Fruit fly (Drosophila melanogaster): Measurements from ENCODE around the gene cad.
A peak's percentile ranks its signal among the peaks of the same experiment; 100 is the strongest.

cad gene

DNA sequence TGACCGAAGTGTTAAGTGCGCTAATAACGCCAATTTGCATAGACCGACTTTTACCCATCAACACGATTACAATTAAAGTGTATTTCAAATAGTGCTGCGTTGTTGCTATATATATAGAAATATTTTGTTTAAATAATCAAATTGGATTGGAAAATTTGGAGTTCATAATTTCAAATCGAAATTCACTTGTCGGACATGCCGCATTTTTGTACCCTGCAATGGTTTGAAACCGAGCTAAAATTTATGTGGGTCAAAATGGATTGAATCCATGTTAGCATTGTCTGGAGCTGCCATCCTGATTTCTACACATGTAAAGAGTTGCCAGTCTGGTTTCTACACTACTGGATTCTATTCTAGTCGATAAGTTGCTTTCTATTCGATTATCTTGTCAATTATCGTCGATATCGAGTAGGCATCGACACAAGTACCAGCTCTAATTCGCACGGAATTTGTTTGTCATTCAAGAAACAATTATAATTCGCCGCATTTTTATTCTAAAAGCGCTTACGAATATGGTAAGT, 16.8 kb downstream of the cad start, which contains the start of gene Pomp (continued):
- TF ChIP-seq stc (GFP tag; IDR thresholded peaks at IDR 0.05) (peak; percentile 90), CG18262 (tag; optimal IDR thresholded peaks at IDR 0.05) (peak; percentile 90), CG4282 (GFP tag; optimal IDR thresholded peaks at IDR 0.05) (no peak), bsh (GFP tag; optimal IDR thresholded peaks at IDR 0.05) (peak in 1 of 2 experiments; percentile 81), ap (GFP tag; IDR thresholded peaks at IDR 0.05) (peak; percentile 54; the same call in 1 of the 2 replicates), CG7786 (GFP tag; optimal IDR thresholded peaks at IDR 0.05) (peak; percentile 57), CG3407 (GFP tag; optimal IDR thresholded peaks at IDR 0.05) (peak; percentile 66), phol (tag; optimal IDR thresholded peaks at IDR 0.05) (peak; percentile 90), Side (GFP tag; optimal IDR thresholded peaks at IDR 0.05) (peak; percentile 57), Rx (GFP tag; IDR thresholded peaks at IDR 0.05) (peak; percentile 78), Sry-δ (GFP tag; optimal IDR thresholded peaks at IDR 0.05) (peak; percentile 93), CG16813 (GFP tag; IDR thresholded peaks at IDR 0.05; ENCODE audit: partially characterized antibody) (peak; percentile 66), CHES-1-like (GFP tag; optimal IDR thresholded peaks at IDR 0.05) (peak; percentile 81), CG3065 (GFP tag; optimal IDR thresholded peaks at IDR 0.05) (peak; percentile 61), Oaz (GFP tag; IDR thresholded peaks at IDR 0.05) (peak; percentile 61), Max (GFP tag; optimal IDR thresholded peaks at IDR 0.05) (peak; percentile 83), lmd (GFP tag; IDR thresholded peaks at IDR 0.05) (peak; percentile 90), Xrp1 (GFP tag; IDR thresholded peaks at IDR 0.05) (peak; percentile 95), gce (GFP tag; IDR thresholded peaks at IDR 0.05) (peak; percentile 83), hth (optimal IDR thresholded peaks at IDR 0.05) (no peak), sd (tag; optimal IDR thresholded peaks at IDR 0.05) (peak; percentile 90), Dref (GFP tag; IDR thresholded peaks at IDR 0.05) (peak; percentile 95), CG17612 (GFP tag; IDR thresholded peaks at IDR 0.05) (peak; percentile 77), zfh1 (GFP tag; IDR thresholded peaks at IDR 0.05) (peak; percentile 92), Mad (GFP tag; optimal IDR thresholded peaks at IDR 0.05) (peak; percentile 52), Fer2 (tag; optimal IDR thresholded peaks at IDR 0.05) (peak; percentile 18), CG30020 (tag; optimal IDR thresholded peaks at IDR 0.05) (peak; percentile 31), jing (GFP tag; optimal IDR thresholded peaks at IDR 0.05) (no peak), CG8281 (tag; optimal IDR thresholded peaks at IDR 0.05) (peak; percentile 44), Oli (tag; optimal IDR thresholded peaks at IDR 0.05) (peak; percentile 83), kni (GFP tag; optimal IDR thresholded peaks at IDR 0.05) (no peak), Bdp1 (GFP tag; optimal IDR thresholded peaks at IDR 0.05) (peak; percentile 24), stwl (tag; optimal IDR thresholded peaks at IDR 0.05) (peak; percentile 92), danr (GFP tag; IDR thresholded peaks at IDR 0.05) (peak; percentile 77; the same call in 1 of the 2 replicates), esg (GFP tag; conservative IDR thresholded peaks at IDR 0.05) (peak; percentile 88), CG10366 (GFP tag; IDR thresholded peaks at IDR 0.05) (peak; percentile 83), NC2α (GFP tag; optimal IDR thresholded peaks at IDR 0.05) (no peak), CG34422 (GFP tag; IDR thresholded peaks at IDR 0.05) (peak; percentile 68), Doc2 (GFP tag; IDR thresholded peaks at IDR 0.05) (no peak; the same call in 1 of the 2 replicates), C15 (GFP tag; IDR thresholded peaks at IDR 0.05) (peak; percentile 80; the same call in 1 of the 3 replicates), Taf1 (GFP tag; IDR thresholded peaks at IDR 0.05) (peak; percentile 44; the same call in 1 of the 2 replicates), slbo (GFP tag; IDR thresholded peaks at IDR 0.05) (peak; percentile 90), CG13894 (tag; optimal IDR thresholded peaks at IDR 0.05) (peak; percentile 81), CG4328 (GFP tag; optimal IDR thresholded peaks at IDR 0.05) (peak; percentile 6), ttk (GFP tag; IDR thresholded peaks at IDR 0.05) (peak; percentile 84), jigr1 (GFP tag; IDR thresholded peaks at IDR 0.05) (no peak; the same call in 2 of the 3 replicates), CG10959 (GFP tag; IDR thresholded peaks at IDR 0.05) (peak; percentile 71), sens-2 (GFP tag; IDR thresholded peaks at IDR 0.05) (peak; percentile 65), CG7556 (GFP tag; optimal IDR thresholded peaks at IDR 0.05) (peak; percentile 80), CG4360 (GFP tag; IDR thresholded peaks at IDR 0.05) (peak; percentile 67), lilli (GFP tag; optimal IDR thresholded peaks at IDR 0.05) (peak; percentile 87), toy (GFP tag; IDR thresholded peaks at IDR 0.05) (peak; percentile 57; the same call in 1 of the 2 replicates)

All from whole organism, embryonic.